Worm (Caenorhabditis elegans): ENCODE data around the gene C50H2.13.

Gene C50H2.13

DNA sequence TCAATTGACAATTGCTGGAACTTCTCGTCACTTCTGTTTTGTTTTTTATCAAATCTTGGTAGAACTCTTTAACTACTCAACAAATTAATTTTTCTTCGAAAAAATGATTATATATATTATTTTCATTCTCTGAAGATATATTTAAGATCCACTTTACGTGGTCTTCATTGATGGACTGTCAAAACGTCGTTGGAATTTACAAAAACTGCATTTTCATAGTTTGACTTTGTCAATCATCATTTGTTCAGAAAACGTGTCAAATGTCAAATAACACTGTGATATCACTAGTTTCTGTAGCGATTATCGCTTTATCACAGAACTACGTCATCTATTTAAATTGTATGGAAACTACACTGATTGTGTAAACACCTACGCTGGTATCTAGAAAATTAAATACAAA lies 2.0 kb upstream of the C50H2.13 start:
- TF ChIP-seq ztf-11 (tag; optimal IDR thresholded peaks at IDR 0.05) (no peak), hmg-1.1 (GFP tag; IDR thresholded peaks at IDR 0.05) (no peak), aha-1 (tag) (peak; percentile 91), dmd-6 (GFP tag; IDR thresholded peaks at IDR 0.05) (peak; percentile 34; the same call in 1 of the 2 replicates), nhr-28 (tag; optimal IDR thresholded peaks at IDR 0.05) (peak; percentile 42), T26A8.4 (GFP tag; IDR thresholded peaks at IDR 0.05) (no peak)

DNA sequence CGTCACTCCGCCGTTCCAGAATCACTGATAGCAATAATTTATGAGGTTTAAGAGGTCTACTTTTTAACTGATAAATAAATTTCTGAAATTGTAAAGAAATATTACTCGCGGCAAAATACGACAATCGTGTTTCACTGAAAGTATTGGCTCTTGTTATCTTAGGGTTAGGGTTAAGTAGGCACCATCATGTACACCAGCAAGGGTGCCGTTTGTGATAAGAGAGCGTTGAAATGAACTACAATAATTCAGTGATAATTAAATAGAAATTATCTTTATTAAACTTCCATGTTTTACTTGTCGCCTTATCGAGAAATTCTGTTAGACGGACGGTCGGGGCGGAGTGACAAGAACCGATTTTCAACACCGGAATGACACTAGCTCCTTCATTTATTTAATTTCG lies 693 bp upstream of the C50H2.13 start:
- peak; percentile 61 for TF ChIP-seq dmd-6 (GFP tag; IDR thresholded peaks at IDR 0.05)
- peak; percentile 12 for TF ChIP-seq nhr-48 (tag; optimal IDR thresholded peaks at IDR 0.05)
- TF ChIP-seq pqm-1 (tag; optimal IDR thresholded peaks at IDR 0.05) = peak; percentile 97
- peak; percentile 76 for TF ChIP-seq nhr-28 (tag; optimal IDR thresholded peaks at IDR 0.05)
- peak; percentile 74 for TF ChIP-seq hlh-11 (tag; optimal IDR thresholded peaks at IDR 0.05)
- TF ChIP-seq cey-2 (tag; optimal IDR thresholded peaks at IDR 0.05; ENCODE audit: borderline replicate concordance, insufficient read depth) = peak; percentile 35
- no peak for TF ChIP-seq lin-29 (GFP tag; IDR thresholded peaks at IDR 0.05)
- TF ChIP-seq daf-16 (GFP tag; optimal IDR thresholded peaks at IDR 0.05) = peak in 1 of 2 experiments; percentile 17
- TF ChIP-seq daf-16 (tag; optimal IDR thresholded peaks at IDR 0.05) = peak; percentile 59
- TF ChIP-seq dve-1 (tag; optimal IDR thresholded peaks at IDR 0.05; ENCODE audit: insufficient read depth) = peak; percentile 61
- TF ChIP-seq nhr-41 (GFP tag; IDR thresholded peaks at IDR 0.05) = peak; percentile 23; the same call in 1 of the 2 replicates
- TF ChIP-seq zip-2 (tag; optimal IDR thresholded peaks at IDR 0.05) = no peak
- no peak for TF ChIP-seq zfp-3 (GFP tag; conservative IDR thresholded peaks at IDR 0.05)
- TF ChIP-seq php-3 (GFP tag; IDR thresholded peaks at IDR 0.05) = 0 out of 2 replicates have a peak, but pooled peaks have one; percentile 37

DNA sequence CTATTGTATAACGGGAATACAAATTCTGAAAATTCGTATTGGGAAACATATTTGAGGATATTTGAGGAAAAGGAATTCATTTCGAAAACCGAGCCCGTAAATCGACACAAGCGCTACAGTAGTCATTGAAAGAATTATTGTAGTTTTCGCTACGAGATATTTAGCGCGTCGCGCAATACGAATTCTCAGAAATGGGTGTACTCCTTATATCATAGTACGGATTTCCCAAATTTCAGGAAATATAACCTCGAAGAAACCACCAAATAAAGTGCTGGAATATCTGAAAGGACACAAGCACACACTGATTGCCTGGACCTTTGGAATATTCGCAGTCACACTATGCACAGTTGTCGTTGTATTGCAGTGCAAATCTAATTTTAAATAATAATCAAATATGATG lies 1.0 kb downstream of the C50H2.13 start:
- TF ChIP-seq aly-2 (tag; optimal IDR thresholded peaks at IDR 0.05) (no peak), F10B5.3 (tag; optimal IDR thresholded peaks at IDR 0.05) (no peak), unc-62 (GFP tag; optimal IDR thresholded peaks at IDR 0.05 in 1 of 2) (peak in 1 of 2 experiments; percentile 25), unc-62 (tag; optimal IDR thresholded peaks at IDR 0.05) (no peak)

- no peak for TF ChIP-seq egl-27 (tag; optimal IDR thresholded peaks at IDR 0.05)
- TF ChIP-seq nhr-28 (tag; optimal IDR thresholded peaks at IDR 0.05) = peak; percentile 30
- peak; percentile 16 for TF ChIP-seq pqm-1 (tag; optimal IDR thresholded peaks at IDR 0.05)
- TF ChIP-seq dve-1 (tag; optimal IDR thresholded peaks at IDR 0.05; ENCODE audit: insufficient read depth) = peak; percentile 69
- peak; percentile 48 for TF ChIP-seq nhr-77 (tag; optimal IDR thresholded peaks at IDR 0.05)
- peak; percentile 39 for TF ChIP-seq hlh-30 (tag; optimal IDR thresholded peaks at IDR 0.05; ENCODE audit: insufficient read depth)
- no peak for TF ChIP-seq daf-16 (GFP tag; optimal IDR thresholded peaks at IDR 0.05)
- TF ChIP-seq daf-16 (tag; optimal IDR thresholded peaks at IDR 0.05) = peak; percentile 90
- TF ChIP-seq T26A8.4 (GFP tag; IDR thresholded peaks at IDR 0.05) = no peak
Observed at ce11 chrV:9927954-9928353, 1.6 kb downstream of the C50H2.13 start.

DNA sequence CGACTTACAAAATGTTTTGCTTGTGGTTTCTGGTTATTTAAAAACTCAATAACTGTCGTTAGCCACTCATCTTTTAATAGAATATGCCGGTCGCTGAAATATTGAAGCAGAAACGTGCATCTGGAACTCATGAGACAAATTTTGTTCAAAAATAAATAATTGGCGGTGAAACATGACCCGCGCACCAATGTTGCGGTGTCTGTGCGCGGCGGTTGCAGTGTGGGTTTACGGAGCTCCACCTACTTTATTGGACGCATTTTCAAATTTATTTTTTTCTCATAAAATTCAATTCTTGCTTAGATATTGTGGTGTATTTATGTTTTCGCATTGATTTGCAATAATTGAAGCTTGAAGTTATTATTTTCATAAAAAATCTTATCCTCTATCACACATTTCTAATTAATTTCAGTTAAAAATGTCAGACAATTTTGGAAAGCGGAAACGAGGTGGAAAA lies 4.3 kb downstream of the C50H2.13 start, which contains the start of the genes rmh-2 and suds-3:
Gene rmh-2 (minus strand): TSS at position 164 of the 454 bp plus-strand sequence.
Gene suds-3 (plus strand): TSS at position 404 of the 454 bp plus-strand sequence.
- TF ChIP-seq nhr-102 (tag; optimal IDR thresholded peaks at IDR 0.05) = no peak
- TF ChIP-seq R02D3.7 (tag; optimal IDR thresholded peaks at IDR 0.05) = peak; percentile 85
- TF ChIP-seq dpl-1 (GFP tag; optimal IDR thresholded peaks at IDR 0.05) = peak; percentile 79
- TF ChIP-seq hlh-30 (tag; optimal IDR thresholded peaks at IDR 0.05; ENCODE audit: insufficient read depth) = peak; percentile 27
- peak; percentile 1 for TF ChIP-seq nhr-77 (tag; optimal IDR thresholded peaks at IDR 0.05)
- TF ChIP-seq nhr-28 (tag; optimal IDR thresholded peaks at IDR 0.05) = peak; percentile 23
- no peak for TF ChIP-seq mxl-2 (GFP tag; conservative IDR thresholded peaks at IDR 0.05)
- no peak for TF ChIP-seq mdt-29 (GFP tag; IDR thresholded peaks at IDR 0.05)
- TF ChIP-seq pha-4 (GFP tag; IDR thresholded peaks at IDR 0.05) = 0 out of 2 replicates have a peak, but pooled peaks have one; percentile 32
- no peak for TF ChIP-seq pha-4 (tag; optimal IDR thresholded peaks at IDR 0.05)
- no peak for TF ChIP-seq tag-97 (GFP tag; IDR thresholded peaks at IDR 0.05)
- TF ChIP-seq lin-15B (tag; optimal IDR thresholded peaks at IDR 0.05) = no peak

Measured in whole organism, L4 larva.